Fruit fly (Drosophila melanogaster) Kc167 (cell line): ENCODE measurements around the gene TotM.

Source experiments
- Myc ChIP-seq: fragments of >200 bp; optimal IDR thresholded peaks from 2 replicates; lab custom pipeline; 2017; ENCODE audit warnings: missing external identifiers
- Sin3A ChIP-seq: fragments of >200 bp; optimal IDR thresholded peaks from 2 replicates; lab custom pipeline; 2018; ENCODE audit warnings: missing external identifiers
- h ChIP-seq: fragments of >200 bp; optimal IDR thresholded peaks from 3 replicates; lab custom pipeline; 2018; ENCODE audit warnings: missing external identifiers
- insv ChIP-seq: fragments of >200 bp; optimal IDR thresholded peaks from 3 replicates; lab custom pipeline; 2018; ENCODE audit warnings: missing external identifiers
- psq ChIP-seq: fragments of >200 bp; optimal IDR thresholded peaks from 2 replicates; lab custom pipeline; 2017; ENCODE audit warnings: missing external identifiers
- ttk ChIP-seq: sonication (Bioruptor generic); optimal IDR thresholded peaks from 2 replicates; lab custom pipeline; 2017; ENCODE audit warnings: missing external identifiers

Gene TotM

DNA sequence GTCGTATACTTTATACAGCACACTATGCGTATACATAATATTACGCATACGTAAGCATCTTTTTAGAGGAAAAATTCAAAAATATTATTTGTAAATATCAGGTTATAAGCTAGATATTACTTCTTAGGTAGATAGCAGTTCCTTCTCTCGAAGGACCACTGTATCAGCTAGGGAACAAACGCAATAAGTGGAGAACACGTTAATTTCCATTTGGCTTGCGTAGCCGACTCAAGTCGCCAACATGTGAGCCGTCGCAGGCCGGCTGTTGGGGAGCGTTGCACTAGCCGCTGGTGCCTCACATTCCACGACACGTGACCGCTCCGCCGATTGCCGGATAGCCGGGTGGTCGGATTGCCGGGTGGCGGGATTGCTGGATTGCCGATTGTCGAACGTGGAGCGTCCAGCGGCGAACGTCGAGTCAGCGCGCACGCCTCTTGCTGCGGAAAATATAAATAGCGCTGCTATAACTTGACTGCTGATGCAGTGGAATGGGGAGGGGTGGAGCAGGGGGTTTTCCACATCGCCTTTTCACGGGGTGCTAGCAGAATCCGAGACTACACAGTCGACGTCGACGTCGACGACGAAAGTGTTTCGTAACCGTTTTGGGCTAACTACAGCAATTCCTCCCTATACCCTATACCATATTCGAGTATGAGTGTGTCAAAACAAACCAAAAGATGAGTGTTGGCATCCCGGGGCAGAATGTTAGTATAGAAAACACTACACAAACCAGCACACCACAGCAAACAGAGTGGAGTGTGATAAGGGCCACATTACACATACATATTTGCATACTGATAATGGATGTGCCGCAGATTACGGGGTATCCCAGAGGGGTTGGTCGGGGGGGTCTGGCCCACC, 26.4 kb upstream of the TotM start:
- TF ChIP-seq insv (lab: Kevin White, UChicago) (no peak), Myc (lab: Kevin White, UChicago) (no peak), psq (lab: Kevin White, UChicago) (no peak), ttk (lab: Kevin White, UChicago) (no peak), h (lab: Kevin White, UChicago) (no peak), Sin3A (lab: Kevin White, UChicago) (no peak)

- TF ChIP-seq h (lab: Kevin White, UChicago) (no peak), Sin3A (lab: Kevin White, UChicago) (no peak), insv (lab: Kevin White, UChicago) (no peak), psq (lab: Kevin White, UChicago) (no peak), ttk (lab: Kevin White, UChicago) (no peak), Myc (lab: Kevin White, UChicago) (no peak)
Measured at dm6 chr2L:5304367-5304766, 25.3 kb upstream of the TotM start.

DNA sequence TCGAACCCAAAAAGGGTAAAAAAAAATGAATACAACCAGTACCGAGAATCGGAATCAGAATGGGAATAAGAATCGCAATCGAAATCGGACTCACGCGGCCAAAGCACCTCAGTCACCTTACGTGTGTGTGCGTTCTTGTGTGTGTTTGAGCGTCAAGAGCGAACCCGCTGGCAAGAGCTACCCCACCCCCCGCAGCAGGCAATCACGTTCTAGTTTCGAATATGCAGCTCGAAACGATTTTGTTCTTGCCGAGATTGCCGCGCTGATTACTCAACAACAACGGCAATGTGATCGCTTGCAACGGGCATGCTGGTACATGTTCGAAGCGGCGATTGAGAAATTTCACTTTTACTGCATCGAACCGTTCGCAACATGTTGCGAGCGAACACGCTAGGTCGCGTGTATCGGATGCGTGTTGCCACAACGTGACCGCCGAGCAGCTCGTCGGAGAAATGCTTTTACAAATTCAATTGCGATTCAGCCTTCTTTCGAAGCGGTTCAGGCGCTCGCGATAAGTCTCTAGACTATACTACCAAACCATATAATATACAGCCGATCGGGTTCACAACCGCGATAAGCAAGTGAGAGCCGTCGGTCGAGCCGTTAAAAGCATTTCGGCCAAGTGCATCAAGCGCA, 24.3 kb upstream of the TotM start:
- TF ChIP-seq Sin3A (lab: Kevin White, UChicago) (no peak), psq (lab: Kevin White, UChicago) (no peak), ttk (lab: Kevin White, UChicago) (no peak), h (lab: Kevin White, UChicago) (no peak), insv (lab: Kevin White, UChicago) (no peak), Myc (lab: Kevin White, UChicago) (no peak)

dm6 chr2L:5306373-5306997, 23.2 kb upstream of the TotM start:
- TF ChIP-seq psq (lab: Kevin White, UChicago) = no peak
- no peak for TF ChIP-seq h (lab: Kevin White, UChicago)
- no peak for TF ChIP-seq insv (lab: Kevin White, UChicago)
- TF ChIP-seq ttk (lab: Kevin White, UChicago) = no peak
- no peak for TF ChIP-seq Sin3A (lab: Kevin White, UChicago)

DNA sequence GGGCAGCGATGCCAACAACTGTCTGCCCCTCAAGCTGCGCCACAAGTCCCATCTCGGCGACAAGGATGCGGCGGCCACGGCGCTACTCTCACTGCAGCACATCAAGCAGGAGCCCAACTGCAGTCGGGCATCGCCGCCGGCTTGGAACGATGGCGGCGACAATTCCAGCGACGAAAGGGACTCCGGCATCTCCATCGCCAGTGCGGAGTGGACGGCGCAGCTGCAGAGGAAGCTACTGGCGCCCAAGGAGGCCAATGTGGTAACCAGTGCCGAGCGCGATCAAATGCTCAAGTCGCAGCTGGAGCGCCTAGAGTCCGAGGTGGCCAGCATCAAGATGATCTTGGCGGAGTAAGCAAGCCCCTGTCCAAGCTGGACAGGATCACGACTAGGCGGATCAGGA, 20.3 kb upstream of the TotM start:
- TF ChIP-seq Myc (lab: Kevin White, UChicago) (no peak), h (lab: Kevin White, UChicago) (no peak), insv (lab: Kevin White, UChicago) (no peak)

DNA sequence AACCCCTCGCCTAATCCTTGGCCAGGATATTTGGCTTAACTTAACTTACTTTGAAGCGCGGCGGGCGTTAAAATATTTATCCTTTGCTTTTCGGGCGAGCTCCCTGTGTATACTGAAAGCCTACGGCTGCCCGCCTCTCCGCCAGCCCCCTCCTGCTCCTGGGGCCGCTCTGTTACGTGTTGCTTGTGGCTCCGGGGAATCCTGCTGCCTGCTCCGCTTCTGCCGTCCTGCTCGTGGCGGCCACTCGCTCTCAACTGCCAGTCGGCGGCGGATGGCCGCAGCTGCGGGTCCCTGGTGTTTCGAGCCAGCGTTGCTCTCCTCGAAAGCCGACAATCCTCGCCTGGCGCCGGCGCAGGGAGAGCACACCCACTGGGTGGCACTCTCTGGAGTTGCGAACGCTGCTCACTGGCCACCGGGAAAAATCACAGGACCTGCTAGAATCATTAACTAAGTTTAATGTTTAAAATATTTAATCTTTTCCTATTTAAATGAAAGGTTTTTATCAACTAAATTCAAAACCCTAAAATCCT, 15.0 kb upstream of the TotM start, which contains the start of gene CG14024:
Gene CG14024, minus strand, starts transcription at position 266 of the 530 bp plus-strand sequence.
- TF ChIP-seq insv (lab: Kevin White, UChicago) = no peak
- TF ChIP-seq ttk (lab: Kevin White, UChicago) = no peak
- no peak for TF ChIP-seq psq (lab: Kevin White, UChicago)
- no peak for TF ChIP-seq h (lab: Kevin White, UChicago)

DNA sequence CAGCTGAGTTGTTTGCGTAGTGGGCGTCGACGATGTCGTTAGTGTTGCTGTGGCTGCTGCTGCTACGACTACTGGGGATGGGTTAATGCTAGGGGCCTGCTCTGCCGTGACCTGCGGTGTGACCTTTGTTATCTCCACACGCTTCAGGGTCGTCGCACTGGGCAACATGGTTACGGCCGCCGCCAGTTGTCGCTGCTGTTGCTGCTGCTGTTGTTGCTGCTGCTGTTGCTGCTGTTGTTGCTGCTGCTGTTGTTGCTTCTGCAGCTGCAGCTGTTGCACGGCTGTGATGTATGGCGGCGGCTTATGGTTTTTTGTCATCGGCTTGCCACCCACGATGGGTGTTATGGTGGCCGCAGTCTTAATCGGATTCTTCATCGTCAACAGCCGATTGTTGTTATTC, 9.6 kb upstream of the TotM start:
- TF ChIP-seq Myc (lab: Kevin White, UChicago) = no peak
- TF ChIP-seq insv (lab: Kevin White, UChicago) = no peak
- no peak for TF ChIP-seq h (lab: Kevin White, UChicago)
- no peak for TF ChIP-seq psq (lab: Kevin White, UChicago)
- TF ChIP-seq ttk (lab: Kevin White, UChicago) = no peak
- TF ChIP-seq Sin3A (lab: Kevin White, UChicago) = no peak

dm6 chr2L:5321014-5321413, 8.6 kb upstream of the TotM start:
- TF ChIP-seq Sin3A (lab: Kevin White, UChicago) (no peak), Myc (lab: Kevin White, UChicago) (no peak), h (lab: Kevin White, UChicago) (no peak), psq (lab: Kevin White, UChicago) (no peak), ttk (lab: Kevin White, UChicago) (no peak), insv (lab: Kevin White, UChicago) (no peak)

DNA sequence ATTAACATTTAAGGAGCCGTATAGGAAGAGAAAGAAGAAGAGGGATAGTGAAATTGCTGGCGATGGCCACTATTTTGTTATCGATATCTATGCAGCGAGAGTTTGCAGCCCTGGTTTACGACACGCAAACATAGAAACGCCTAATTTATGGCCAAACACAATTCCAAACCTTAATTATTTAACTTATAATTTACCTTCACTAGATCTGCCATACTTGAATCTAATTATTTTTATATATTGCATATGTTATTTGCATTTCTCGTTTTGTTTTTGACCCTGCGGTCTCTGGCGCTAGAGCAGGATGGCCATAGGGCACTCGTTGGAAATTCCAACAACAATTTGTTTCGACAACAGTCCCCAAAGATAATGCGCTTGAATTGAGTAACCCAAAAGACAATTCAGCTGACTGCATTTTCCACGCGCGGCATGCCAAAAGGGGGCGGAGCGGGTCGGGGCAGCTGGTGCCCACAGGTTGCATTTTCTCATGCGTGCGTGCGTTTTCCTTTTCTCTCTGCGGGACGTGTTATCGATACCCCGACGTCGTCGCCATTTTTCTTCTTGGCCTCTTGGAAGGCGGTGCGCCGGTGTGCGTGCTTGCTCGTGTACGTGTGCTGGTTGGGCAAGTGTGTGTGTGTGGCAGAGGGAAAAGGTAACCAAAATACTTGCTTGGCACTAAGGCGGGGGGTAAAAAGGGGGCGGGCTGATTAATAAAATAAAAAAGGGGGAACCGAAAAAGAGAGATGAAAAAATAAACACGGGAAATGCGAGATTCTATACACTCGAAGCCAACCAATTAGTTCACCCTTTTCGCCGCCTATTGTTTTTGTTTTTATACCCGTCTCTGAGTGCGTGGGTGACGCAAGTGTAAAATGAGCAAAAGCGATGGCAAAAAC, 4.5 kb upstream of the TotM start:
- no peak for TF ChIP-seq psq (lab: Kevin White, UChicago)
- no peak for TF ChIP-seq insv (lab: Kevin White, UChicago)
- no peak for TF ChIP-seq Myc (lab: Kevin White, UChicago)
- TF ChIP-seq h (lab: Kevin White, UChicago) = no peak
- no peak for TF ChIP-seq Sin3A (lab: Kevin White, UChicago)
- TF ChIP-seq ttk (lab: Kevin White, UChicago) = no peak
